Worm (Caenorhabditis elegans) whole organism, L4 larva: Measurements from ENCODE around the gene Y51H4A.937.

Experiments
- aly-2 ChIP-seq: sonication (generic microtip); optimal IDR thresholded peaks from 2 replicates; lab custom pipeline; 2018; ENCODE audit warnings: missing biosample characterization, missing genetic modification characterization
- ama-1 ChIP-seq: fragments of 150-350 bp; optimal IDR thresholded peaks from 2 replicates; lab custom pipeline; 2014; ENCODE audit warnings: inconsistent platforms, mixed read lengths
- cey-2 ChIP-seq: sonication (generic microtip); optimal IDR thresholded peaks from 3 replicates; lab custom pipeline; 2017; ENCODE audit warnings: missing genetic modification characterization, mild to moderate bottlenecking, missing compliant biosample characterization, antibody characterized with exemption, borderline replicate concordance; ENCODE audit not compliant: insufficient read depth
- daf-12 ChIP-seq: fragments of 150-350 bp; optimal IDR thresholded peaks from 2 replicates; lab custom pipeline; 2014; ENCODE audit warnings: missing biosample characterization, missing genetic modification reagents, missing genetic modification characterization
- jun-1 ChIP-seq: fragments of 150-350 bp; optimal IDR thresholded peaks from 2 replicates; lab custom pipeline; 2014; ENCODE audit warnings: missing biosample characterization, missing genetic modification reagents, missing genetic modification characterization
- lin-39 ChIP-seq: fragments of 150-350 bp; optimal IDR thresholded peaks from 2 replicates; lab custom pipeline; 2014; ENCODE audit warnings: missing biosample characterization, missing genetic modification reagents, missing genetic modification characterization
- mep-1 ChIP-seq: fragments of 150-350 bp; sonication (generic microtip); optimal IDR thresholded peaks from 3 replicates; lab custom pipeline; 2014; ENCODE audit warnings: missing biosample characterization, missing genetic modification characterization
- nhr-111 ChIP-seq: fragments of 200-800 bp; sonication (Bioruptor generic); optimal IDR thresholded peaks from 2 replicates; lab custom pipeline; 2018; ENCODE audit warnings: mild to moderate bottlenecking, missing genetic modification characterization, missing compliant biosample characterization
- nhr-25 ChIP-seq: sonication (generic microtip); optimal IDR thresholded peaks from 2 replicates; lab custom pipeline; 2017; ENCODE audit warnings: missing genetic modification characterization, mild to moderate bottlenecking, missing compliant biosample characterization, antibody characterized with exemption, moderate library complexity, borderline replicate concordance; ENCODE audit not compliant: insufficient read depth
- nhr-28 ChIP-seq: fragments of 150-350 bp; optimal IDR thresholded peaks from 2 replicates; lab custom pipeline; 2014; ENCODE audit warnings: missing biosample characterization, missing genetic modification characterization
- nhr-76 ChIP-seq: fragments of 150-350 bp; optimal IDR thresholded peaks from 2 replicates; lab custom pipeline; 2014; ENCODE audit warnings: missing biosample characterization, missing genetic modification characterization
- vab-7 ChIP-seq: fragments of 200-800 bp; sonication (Bioruptor generic); IDR thresholded peaks from 2 replicates; pipeline ENCODE4 v1.3.6; 2022; ENCODE audit warnings: missing genetic modification reagents, missing genetic modification characterization, missing compliant biosample characterization

DNA sequence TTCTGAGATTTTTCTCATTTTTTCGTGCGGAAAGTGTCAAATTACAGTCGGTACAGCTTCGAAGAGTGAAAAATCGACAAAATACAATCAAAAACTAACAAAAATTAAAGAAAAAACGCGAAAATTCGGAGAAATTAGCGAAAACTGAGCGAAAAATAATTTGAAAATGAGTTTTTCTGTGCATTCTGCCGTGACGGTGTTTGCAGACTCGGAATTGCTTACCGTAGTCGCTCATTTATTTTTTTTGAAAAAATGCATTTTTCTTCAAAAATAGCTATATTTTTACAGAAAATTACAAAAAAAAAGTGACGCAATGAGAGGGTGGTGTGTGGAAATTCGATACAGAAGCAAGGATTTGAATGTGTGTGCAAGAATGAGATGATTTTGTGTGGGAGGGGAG is 25.4 kb upstream of the Y51H4A.937 start:
- TF ChIP-seq vab-7 = no peak
- no peak for TF ChIP-seq jun-1 (tag; lab: Kevin White, UChicago)
- TF ChIP-seq aly-2 (tag; lab: Kevin White, UChicago) = no peak
- TF ChIP-seq nhr-111 (GFP tag; lab: Kevin White, UChicago) = no peak
- TF ChIP-seq nhr-76 (tag; lab: Kevin White, UChicago) = no peak
- TF ChIP-seq mep-1 (tag; lab: Kevin White, UChicago) = no peak
- TF ChIP-seq nhr-25 = no peak
- no peak for TF ChIP-seq lin-39 (tag; lab: Kevin White, UChicago)
- no peak for TF ChIP-seq nhr-28 (tag; lab: Kevin White, UChicago)
- TF ChIP-seq ama-1 = no peak
- TF ChIP-seq cey-2 = no peak
- TF ChIP-seq daf-12 (tag; lab: Kevin White, UChicago) = no peak
